Fruit fly (Drosophila melanogaster) whole organism, adult: ENCODE measurements around the gene Gprk2.
A peak's percentile ranks its signal among the peaks of the same experiment; 100 is the strongest.

Experiments used
- CG11617 ChIP-seq: fragments of 200-800 bp; sonication (Bioruptor generic); optimal IDR thresholded peaks from 2 replicates; lab custom pipeline; 2017; ENCODE audit warnings: mild to moderate bottlenecking, missing biosample characterization, missing genetic modification reagents, missing genetic modification characterization
- CG12768 ChIP-seq: fragments of 200-800 bp; sonication (Bioruptor generic); optimal IDR thresholded peaks from 2 replicates; lab custom pipeline; 2017; ENCODE audit warnings: missing biosample characterization, missing genetic modification characterization, mild to moderate bottlenecking, moderate library complexity, missing genetic modification reagents
- CG14711 ChIP-seq: fragments of 200-800 bp; sonication (Bioruptor generic); optimal IDR thresholded peaks from 2 replicates; lab custom pipeline; 2018; ENCODE audit warnings: missing biosample characterization, mild to moderate bottlenecking, missing genetic modification characterization, moderate library complexity
- CG1620 ChIP-seq: fragments of 200-800 bp; sonication (Bioruptor generic); optimal IDR thresholded peaks from 2 replicates; lab custom pipeline; 2016; ENCODE audit warnings: missing biosample characterization, missing genetic modification characterization
- CG33017 ChIP-seq: fragments of 200-800 bp; sonication (Bioruptor generic); optimal IDR thresholded peaks from 2 replicates; lab custom pipeline; 2018; ENCODE audit warnings: missing biosample characterization, mild to moderate bottlenecking, missing genetic modification characterization, moderate library complexity
- CG5204 ChIP-seq: fragments of 200-800 bp; sonication (Bioruptor generic); optimal IDR thresholded peaks from 2 replicates; lab custom pipeline; 2016; ENCODE audit warnings: missing biosample characterization, missing genetic modification characterization
- CG7045 ChIP-seq: fragments of 200-800 bp; sonication (Bioruptor generic); optimal IDR thresholded peaks from 2 replicates; lab custom pipeline; 2017; ENCODE audit warnings: missing biosample characterization, mild to moderate bottlenecking, missing genetic modification characterization
- CG7101 ChIP-seq: fragments of 200-800 bp; sonication (Bioruptor generic); optimal IDR thresholded peaks from 2 replicates; lab custom pipeline; 2018; ENCODE audit warnings: missing biosample characterization, mild to moderate bottlenecking, missing genetic modification characterization, moderate library complexity
- Clk ChIP-seq: fragments of 200-800 bp; sonication (Bioruptor generic); optimal IDR thresholded peaks from 2 replicates; lab custom pipeline; 2017; ENCODE audit warnings: missing biosample characterization, missing genetic modification characterization
- Crg-1 ChIP-seq: fragments of 200-800 bp; sonication (Bioruptor generic); optimal IDR thresholded peaks from 2 replicates; lab custom pipeline; 2016; ENCODE audit warnings: missing biosample characterization, missing genetic modification characterization
- Hr96 ChIP-seq: fragments of 200-800 bp; sonication (Bioruptor generic); optimal IDR thresholded peaks from 2 replicates; lab custom pipeline; 2016; ENCODE audit warnings: missing biosample characterization, missing genetic modification characterization
- Mnt ChIP-seq: fragments of 200-800 bp; sonication (Bioruptor generic); optimal IDR thresholded peaks from 2 replicates; lab custom pipeline; 2016; ENCODE audit warnings: missing biosample characterization, mild to moderate bottlenecking, missing genetic modification characterization
- bab1 ChIP-seq: fragments of 200-800 bp; sonication (Bioruptor generic); optimal IDR thresholded peaks from 3 replicates; lab custom pipeline; 2019; ENCODE audit warnings: missing biosample characterization, mild to moderate bottlenecking, missing genetic modification characterization, moderate library complexity
- cic ChIP-seq: fragments of 200-800 bp; sonication (Bioruptor generic); optimal IDR thresholded peaks from 2 replicates; lab custom pipeline; 2017; ENCODE audit warnings: missing biosample characterization, mild to moderate bottlenecking, missing genetic modification characterization, moderate library complexity
- cnc ChIP-seq, 2 experiments: fragments of >200 bp; optimal IDR thresholded peaks; 2 replicates each; lab custom pipeline; 2017
- kay ChIP-seq: fragments of 200-800 bp; sonication (Bioruptor generic); peaks from one replicate; lab custom pipeline; 2016; ENCODE audit warnings: missing biosample characterization, missing genetic modification characterization, borderline replicate concordance
- ovo ChIP-seq: fragments of 200-800 bp; sonication (Bioruptor generic); optimal IDR thresholded peaks from 2 replicates; lab custom pipeline; 2016; ENCODE audit warnings: missing biosample characterization, missing genetic modification characterization
- pad ChIP-seq: fragments of 200-800 bp; sonication (Bioruptor generic); optimal IDR thresholded peaks from 3 replicates; lab custom pipeline; 2017; ENCODE audit warnings: missing biosample characterization, missing genetic modification characterization, mild to moderate bottlenecking, moderate library complexity, missing genetic modification reagents
- tj ChIP-seq: fragments of 200-800 bp; sonication (Bioruptor generic); optimal IDR thresholded peaks from 3 replicates; lab custom pipeline; 2017; ENCODE audit warnings: missing biosample characterization, mild to moderate bottlenecking, missing genetic modification characterization, moderate library complexity
- toe ChIP-seq: fragments of 200-800 bp; sonication (Bioruptor generic); optimal IDR thresholded peaks from 2 replicates; lab custom pipeline; 2016; ENCODE audit warnings: missing biosample characterization, missing genetic modification characterization

Gene Gprk2

dm6 chr3R:31404499-31405276 is at the start of gene Gprk2:
Gene Gprk2, plus strand, starts transcription at chr3R:31405245.
- peak; percentile 51 for TF ChIP-seq tj
- TF ChIP-seq Clk (GFP tag; lab: Kevin White, UChicago), result peak; percentile 33
- peak; percentile 92 for TF ChIP-seq Crg-1 (GFP tag; lab: Kevin White, UChicago)
- no peak for TF ChIP-seq cnc (optimal IDR thresholded peaks at IDR 0.05; lab: Kevin White, UChicago)
- TF ChIP-seq Hr96 (GFP tag; lab: Kevin White, UChicago), result peak; percentile 85
- TF ChIP-seq CG11617, result peak; percentile 72
- peak; percentile 93 for TF ChIP-seq Mnt (GFP tag; lab: Kevin White, UChicago)
- peak; percentile 67 for TF ChIP-seq CG1620 (GFP tag; lab: Kevin White, UChicago)
- peak; percentile 98 for TF ChIP-seq CG12768
- peak; percentile 80 for TF ChIP-seq toe (GFP tag; lab: Kevin White, UChicago)
- peak; percentile 92 for TF ChIP-seq CG7045 (GFP tag; lab: Kevin White, UChicago)
- no peak for TF ChIP-seq ovo (GFP tag; lab: Kevin White, UChicago)
- peak; percentile 82 for TF ChIP-seq CG5204
- peak; percentile 88 for TF ChIP-seq pad (GFP tag; lab: Kevin White, UChicago)
- peak; percentile 98 for TF ChIP-seq bab1
- TF ChIP-seq CG33017 (tag; lab: Kevin White, UChicago), result peak; percentile 99
- TF ChIP-seq CG14711 (tag; lab: Kevin White, UChicago), result peak; percentile 98
- peak; percentile 80 for TF ChIP-seq cic
- TF ChIP-seq CG7101 (tag; lab: Kevin White, UChicago), result peak; percentile 99
- no peak for TF ChIP-seq kay (GFP tag; lab: Kevin White, UChicago)

- TF ChIP-seq toe (GFP tag; lab: Kevin White, UChicago) (no peak), Crg-1 (GFP tag; lab: Kevin White, UChicago) (no peak), bab1 (no peak), Clk (GFP tag; lab: Kevin White, UChicago) (no peak), ovo (GFP tag; lab: Kevin White, UChicago) (no peak), cic (no peak), cnc (optimal IDR thresholded peaks at IDR 0.05; lab: Kevin White, UChicago) (no peak), CG12768 (no peak), kay (GFP tag; lab: Kevin White, UChicago) (no peak), CG11617 (no peak), CG14711 (tag; lab: Kevin White, UChicago) (no peak), tj (no peak), CG5204 (no peak), Hr96 (GFP tag; lab: Kevin White, UChicago) (no peak)
Measured at dm6 chr3R:31363615-31364014, 41.4 kb upstream of the Gprk2 start.

dm6 chr3R:31369054-31369453 is 36.0 kb upstream of the Gprk2 start:
- TF ChIP-seq CG14711 (tag; lab: Kevin White, UChicago), result no peak
- no peak for TF ChIP-seq Crg-1 (GFP tag; lab: Kevin White, UChicago)
- TF ChIP-seq CG1620 (GFP tag; lab: Kevin White, UChicago), result no peak
- TF ChIP-seq CG12768, result no peak
- TF ChIP-seq kay (GFP tag; lab: Kevin White, UChicago), result no peak
- TF ChIP-seq ovo (GFP tag; lab: Kevin White, UChicago), result no peak
- no peak for TF ChIP-seq cic
- no peak for TF ChIP-seq Clk (GFP tag; lab: Kevin White, UChicago)
- TF ChIP-seq bab1, result no peak
- TF ChIP-seq CG33017 (tag; lab: Kevin White, UChicago), result no peak
- TF ChIP-seq toe (GFP tag; lab: Kevin White, UChicago), result no peak
- no peak for TF ChIP-seq Mnt (GFP tag; lab: Kevin White, UChicago)
- no peak for TF ChIP-seq pad (GFP tag; lab: Kevin White, UChicago)
- TF ChIP-seq CG7101 (tag; lab: Kevin White, UChicago), result no peak
- no peak for TF ChIP-seq CG5204
- TF ChIP-seq CG11617, result no peak
- TF ChIP-seq cnc (optimal IDR thresholded peaks at IDR 0.05; lab: Kevin White, UChicago), result no peak

DNA sequence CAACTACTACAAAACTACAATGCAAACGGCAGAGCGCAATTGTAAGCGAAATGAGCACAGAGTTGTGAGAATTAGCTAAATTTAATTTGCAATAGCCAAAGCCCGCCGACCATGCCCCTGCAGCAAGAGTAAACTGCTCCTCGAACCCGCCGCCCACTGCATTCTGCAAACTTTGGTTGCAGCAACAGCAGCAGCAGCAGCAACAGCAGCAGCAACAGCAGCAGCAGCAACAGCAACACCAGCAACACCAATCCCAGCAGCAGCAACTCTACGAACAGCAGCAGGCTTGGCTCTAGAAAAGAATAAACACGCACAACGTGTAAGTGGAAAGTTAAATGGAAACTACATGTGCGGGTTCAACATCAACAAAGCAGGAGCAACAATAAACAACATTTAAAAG is 34.8 kb upstream of the Gprk2 start:
- TF ChIP-seq CG11617 (no peak), CG1620 (GFP tag; lab: Kevin White, UChicago) (no peak), kay (GFP tag; lab: Kevin White, UChicago) (no peak), cnc (optimal IDR thresholded peaks at IDR 0.05; lab: Kevin White, UChicago) (no peak), pad (GFP tag; lab: Kevin White, UChicago) (no peak), Crg-1 (GFP tag; lab: Kevin White, UChicago) (no peak), Mnt (GFP tag; lab: Kevin White, UChicago) (no peak), CG5204 (no peak), Hr96 (GFP tag; lab: Kevin White, UChicago) (no peak), tj (no peak), toe (GFP tag; lab: Kevin White, UChicago) (no peak), CG33017 (tag; lab: Kevin White, UChicago) (no peak), CG7101 (tag; lab: Kevin White, UChicago) (no peak)

- TF ChIP-seq Clk (GFP tag; lab: Kevin White, UChicago), result no peak
- TF ChIP-seq toe (GFP tag; lab: Kevin White, UChicago), result no peak
- no peak for TF ChIP-seq Hr96 (GFP tag; lab: Kevin White, UChicago)
- no peak for TF ChIP-seq cnc (optimal IDR thresholded peaks at IDR 0.05; lab: Kevin White, UChicago)
- no peak for TF ChIP-seq Crg-1 (GFP tag; lab: Kevin White, UChicago)
- no peak for TF ChIP-seq bab1
- no peak for TF ChIP-seq CG14711 (tag; lab: Kevin White, UChicago)
- no peak for TF ChIP-seq CG12768
- no peak for TF ChIP-seq tj
- TF ChIP-seq ovo (GFP tag; lab: Kevin White, UChicago), result no peak
- TF ChIP-seq CG1620 (GFP tag; lab: Kevin White, UChicago), result no peak
- TF ChIP-seq cic, result no peak
- TF ChIP-seq CG33017 (tag; lab: Kevin White, UChicago), result no peak
- TF ChIP-seq Mnt (GFP tag; lab: Kevin White, UChicago), result no peak
- TF ChIP-seq CG7101 (tag; lab: Kevin White, UChicago), result no peak
- TF ChIP-seq CG11617, result no peak
- no peak for TF ChIP-seq CG5204
- TF ChIP-seq pad (GFP tag; lab: Kevin White, UChicago), result no peak
- TF ChIP-seq kay (GFP tag; lab: Kevin White, UChicago), result no peak
- no peak for TF ChIP-seq CG7045 (GFP tag; lab: Kevin White, UChicago)
Measured at dm6 chr3R:31372127-31372526, 32.9 kb upstream of the Gprk2 start, which contains the start of gene gskt. Gene gskt, plus strand, starts transcription at chr3R:31372427.
